Fruit fly (Drosophila melanogaster): ENCODE results near the gene Rph.
A peak's percentile ranks its signal among the peaks of the same experiment; 100 is the strongest.

The Rph gene

DNA sequence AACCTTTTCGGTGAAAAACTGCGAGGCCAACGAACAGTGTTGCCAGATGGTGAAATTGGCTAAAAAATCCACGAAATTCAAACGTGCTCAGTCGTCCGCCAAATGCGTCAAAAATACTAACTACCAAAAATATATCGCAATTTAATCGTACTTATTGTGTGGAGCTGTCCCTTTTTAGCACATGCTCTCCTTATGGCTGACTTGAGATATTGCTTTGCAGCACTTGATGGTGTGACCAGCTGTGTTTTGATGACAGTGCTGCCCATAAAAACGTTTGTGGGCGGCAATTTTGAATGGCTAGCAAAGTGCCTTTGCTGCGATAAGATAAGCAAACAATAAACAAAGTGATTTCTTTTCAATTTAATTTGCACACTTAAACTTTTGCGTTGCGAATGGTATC lies 6.7 kb upstream of the Rph start, which contains the start of gene Tango5 (continued):
- TF ChIP-seq zen (tag; optimal IDR thresholded peaks at IDR 0.05) (peak; percentile 32), MBD-R2 (GFP tag; IDR thresholded peaks at IDR 0.05) (0 out of 2 replicates have a peak, but pooled peaks have one; percentile 25), CG8478 (optimal IDR thresholded peaks at IDR 0.05) (peak; percentile 75), unc-4 (GFP tag; IDR thresholded peaks at IDR 0.05; ENCODE audit: partially characterized antibody) (peak; percentile 62; the same call in 1 of the 2 replicates), insv (GFP tag; optimal IDR thresholded peaks at IDR 0.05) (peak in 1 of 2 experiments; percentile 16), CG9727 (GFP tag; optimal IDR thresholded peaks at IDR 0.05) (peak; percentile 32), trem (tag; optimal IDR thresholded peaks at IDR 0.05) (peak; percentile 79), CG15514 (GFP tag; optimal IDR thresholded peaks at IDR 0.05) (peak; percentile 58), grau (tag; optimal IDR thresholded peaks at IDR 0.05) (peak; percentile 1), mld (GFP tag; IDR thresholded peaks at IDR 0.05; ENCODE audit: partially characterized antibody) (no peak), Hmr (GFP tag; optimal IDR thresholded peaks at IDR 0.05) (peak; percentile 45), ci (GFP tag; IDR thresholded peaks at IDR 0.05) (no peak), hb (GFP tag; IDR thresholded peaks at IDR 0.05; ENCODE audit: partially characterized antibody) (no peak; the same call in 2 of the 3 replicates), Asciz (GFP tag; optimal IDR thresholded peaks at IDR 0.05) (no peak), Bgb (GFP tag; IDR thresholded peaks at IDR 0.05; ENCODE audit: partially characterized antibody) (peak; percentile 64), CG8924 (tag; optimal IDR thresholded peaks at IDR 0.05) (peak; percentile 20), amos (GFP tag; IDR thresholded peaks at IDR 0.05; ENCODE audit: partially characterized antibody) (peak; percentile 61; the same call in 1 of the 2 replicates), Ssrp (tag; optimal IDR thresholded peaks at IDR 0.05) (no peak), mam (GFP tag; optimal IDR thresholded peaks at IDR 0.05) (no peak), Opbp (GFP tag; IDR thresholded peaks at IDR 0.05; ENCODE audit: partially characterized antibody) (peak; percentile 66; the same call in 1 of the 3 replicates), CG13624 (GFP tag; optimal IDR thresholded peaks at IDR 0.05) (peak; percentile 71), CoRest (tag; optimal IDR thresholded peaks at IDR 0.05) (peak; percentile 45), lilli (GFP tag; optimal IDR thresholded peaks at IDR 0.05) (no peak), CG1603 (tag; optimal IDR thresholded peaks at IDR 0.05) (peak; percentile 83), pan (optimal IDR thresholded peaks at IDR 0.05) (no peak), pan (GFP tag; optimal IDR thresholded peaks at IDR 0.05 in 1 of 2, IDR thresholded peaks at IDR 0.05 in 1 of 2) (no peak), CG14710 (tag; optimal IDR thresholded peaks at IDR 0.05) (peak; percentile 69), NC2β (GFP tag; optimal IDR thresholded peaks at IDR 0.05) (peak; percentile 24), gro (GFP tag; optimal IDR thresholded peaks at IDR 0.05) (peak; percentile 47), CG1832 (GFP tag; optimal IDR thresholded peaks at IDR 0.05) (peak; percentile 35), Sin3A (optimal IDR thresholded peaks at IDR 0.05) (peak; percentile 94), p53 (GFP tag; optimal IDR thresholded peaks at IDR 0.05) (peak; percentile 11), CG3995 (GFP tag; optimal IDR thresholded peaks at IDR 0.05) (peak; percentile 45), ro (GFP tag; IDR thresholded peaks at IDR 0.05) (no peak), Med (GFP tag) (peak; percentile 48), ash1 (GFP tag; optimal IDR thresholded peaks at IDR 0.05) (no peak), YL-1 (GFP tag; optimal IDR thresholded peaks at IDR 0.05) (peak; percentile 21), CG13894 (tag; optimal IDR thresholded peaks at IDR 0.05) (peak; percentile 61), twi (tag; optimal IDR thresholded peaks at IDR 0.05) (peak; percentile 38), Max (GFP tag; optimal IDR thresholded peaks at IDR 0.05) (no peak), inv (GFP tag; IDR thresholded peaks at IDR 0.05; ENCODE audit: partially characterized antibody) (peak; percentile 37; the same call in 1 of the 2 replicates), Sox102F (GFP tag; optimal IDR thresholded peaks at IDR 0.05) (no peak), CG12071 (GFP tag; optimal IDR thresholded peaks at IDR 0.05) (no peak), Lhr (GFP tag; optimal IDR thresholded peaks at IDR 0.05) (peak; percentile 79)

Measured in whole organism, embryonic.